Fruit fly (Drosophila melanogaster): ENCODE results near the gene CG15739.

Gene CG15739

DNA sequence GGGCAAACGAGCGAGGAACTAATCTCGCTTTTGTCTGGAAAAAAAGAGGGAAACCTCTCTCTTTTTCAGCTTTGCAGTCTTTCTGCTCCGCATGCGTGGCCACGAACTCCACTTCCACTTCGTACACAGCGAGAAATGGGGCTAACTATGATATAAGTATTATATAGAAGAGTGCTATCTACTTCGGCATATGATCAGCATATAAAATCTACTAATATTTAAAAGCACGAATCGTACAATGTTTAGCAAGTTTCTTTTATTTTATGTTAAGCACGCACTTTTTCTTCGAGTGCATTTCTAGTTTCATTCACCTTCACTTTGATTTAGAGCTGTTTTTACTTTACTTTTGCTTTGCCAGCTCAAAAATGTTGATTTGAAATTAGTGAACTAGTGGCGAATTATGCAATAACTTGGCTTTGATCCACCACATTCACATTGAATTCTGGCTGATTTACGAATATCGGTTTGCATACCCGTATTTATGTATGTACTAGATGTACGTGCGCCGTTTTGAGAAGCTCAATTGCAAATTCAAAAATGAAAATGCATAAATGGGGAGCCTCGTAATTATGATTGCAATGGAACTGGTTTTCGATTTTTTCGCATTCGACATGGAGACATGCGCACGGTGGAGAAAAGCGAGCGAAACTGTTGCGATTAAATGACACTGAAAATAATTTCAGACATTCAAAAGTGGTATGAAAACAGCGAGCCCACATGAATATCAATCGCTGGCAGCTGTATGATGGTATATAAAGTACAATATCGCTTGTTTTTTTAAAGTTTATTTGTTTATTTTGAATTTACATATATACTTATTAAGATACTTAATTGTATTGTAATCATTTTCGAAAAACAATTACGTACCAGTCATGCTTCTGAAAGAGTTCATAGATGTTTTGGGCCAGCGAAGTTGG, 15.3 kb upstream of the CG15739 start (continued):
- TF ChIP-seq CG8359 (GFP tag; optimal IDR thresholded peaks at IDR 0.05; ENCODE audit: borderline replicate concordance): peak; percentile 71
- peak; percentile 77 for TF ChIP-seq CG10979 (tag; optimal IDR thresholded peaks at IDR 0.05)
- peak; percentile 81 for TF ChIP-seq Camta (GFP tag; optimal IDR thresholded peaks at IDR 0.05)
- TF ChIP-seq HLH54F (GFP tag; optimal IDR thresholded peaks at IDR 0.05): peak; percentile 1
- peak; percentile 26 for TF ChIP-seq CG8089 (GFP tag; optimal IDR thresholded peaks at IDR 0.05)
- TF ChIP-seq p53 (GFP tag; optimal IDR thresholded peaks at IDR 0.05): no peak
- TF ChIP-seq sc (optimal IDR thresholded peaks at IDR 0.05): no peak
- TF ChIP-seq sc (GFP tag; optimal IDR thresholded peaks at IDR 0.05): peak; percentile 55
- TF ChIP-seq CG7839 (tag; optimal IDR thresholded peaks at IDR 0.05): peak; percentile 91
- peak; percentile 72 for TF ChIP-seq CoRest (tag; optimal IDR thresholded peaks at IDR 0.05)
- TF ChIP-seq ind (GFP tag; optimal IDR thresholded peaks at IDR 0.05): peak; percentile 61
- TF ChIP-seq fd3F (GFP tag; optimal IDR thresholded peaks at IDR 0.05): peak; percentile 23
- no peak for TF ChIP-seq cad (GFP tag; optimal IDR thresholded peaks at IDR 0.05)
- TF ChIP-seq CG4282 (GFP tag; optimal IDR thresholded peaks at IDR 0.05): no peak
- no peak for TF ChIP-seq fru (optimal IDR thresholded peaks at IDR 0.05)
- no peak for TF ChIP-seq CG1792 (GFP tag; optimal IDR thresholded peaks at IDR 0.05)
- peak; percentile 81 for TF ChIP-seq sob (GFP tag; IDR thresholded peaks at IDR 0.05)
- TF ChIP-seq ro (GFP tag; IDR thresholded peaks at IDR 0.05): no peak
- TF ChIP-seq hb (GFP tag; IDR thresholded peaks at IDR 0.05; ENCODE audit: partially characterized antibody): no peak
- no peak for TF ChIP-seq gfzf (GFP tag; optimal IDR thresholded peaks at IDR 0.05)
- peak; percentile 73 for TF ChIP-seq CG14667 (GFP tag; IDR thresholded peaks at IDR 0.05)
- peak; percentile 46 for TF ChIP-seq CG12942 (GFP tag; optimal IDR thresholded peaks at IDR 0.05)
- no peak for TF ChIP-seq stwl (tag; optimal IDR thresholded peaks at IDR 0.05)
- peak; percentile 98 for TF ChIP-seq sens (GFP tag)
- TF ChIP-seq Taf1 (GFP tag; IDR thresholded peaks at IDR 0.05): no peak; the same call in 1 of the 2 replicates
- TF ChIP-seq CG6654 (GFP tag; optimal IDR thresholded peaks at IDR 0.05): peak; percentile 12
- peak; percentile 82 for TF ChIP-seq pum (GFP tag; optimal IDR thresholded peaks at IDR 0.05)
- TF ChIP-seq bowl (GFP tag; IDR thresholded peaks at IDR 0.05): peak; percentile 36; the same call in 1 of the 2 replicates
- TF ChIP-seq Meics (GFP tag; optimal IDR thresholded peaks at IDR 0.05): peak; percentile 51
- TF ChIP-seq CG16779 (GFP tag; IDR thresholded peaks at IDR 0.05): no peak
- no peak for TF ChIP-seq emc (GFP tag; optimal IDR thresholded peaks at IDR 0.05)
- peak; percentile 46 for TF ChIP-seq CG1647 (GFP tag; optimal IDR thresholded peaks at IDR 0.05)
- peak; percentile 88 for TF ChIP-seq CG14014 (GFP tag; IDR thresholded peaks at IDR 0.05)
- peak; percentile 96 for TF ChIP-seq Drgx (GFP tag; IDR thresholded peaks at IDR 0.05)
- TF ChIP-seq sd (tag; optimal IDR thresholded peaks at IDR 0.05): no peak
- peak; percentile 82 for TF ChIP-seq CG17359 (tag; optimal IDR thresholded peaks at IDR 0.05)
- no peak for TF ChIP-seq mirr (GFP tag; optimal IDR thresholded peaks at IDR 0.05)
- no peak for TF ChIP-seq her (GFP tag; optimal IDR thresholded peaks at IDR 0.05)
- TF ChIP-seq Ada2b (GFP tag; IDR thresholded peaks at IDR 0.05): peak; percentile 71
- peak; percentile 84 for TF ChIP-seq CG32772 (GFP tag; IDR thresholded peaks at IDR 0.05)
- TF ChIP-seq Sry-β (GFP tag; optimal IDR thresholded peaks at IDR 0.05): no peak
- peak; percentile 34; the same call in 1 of the 2 replicates for TF ChIP-seq CG3847 (GFP tag; IDR thresholded peaks at IDR 0.05)
- TF ChIP-seq HHEX (GFP tag; optimal IDR thresholded peaks at IDR 0.05): peak; percentile 32
- TF ChIP-seq Stat92E (GFP tag; optimal IDR thresholded peaks at IDR 0.05): no peak
- TF ChIP-seq CG14441 (GFP tag; IDR thresholded peaks at IDR 0.05): peak; percentile 86
- 0 out of 2 replicates have a peak, but pooled peaks have one; percentile 44 for TF ChIP-seq aop (GFP tag; IDR thresholded peaks at IDR 0.05)
- peak; percentile 64 for TF ChIP-seq jumu (GFP tag; optimal IDR thresholded peaks at IDR 0.05)
- peak; percentile 39 to 57 for TF ChIP-seq chif (GFP tag; optimal IDR thresholded peaks at IDR 0.05)
- TF ChIP-seq CG13894 (tag; optimal IDR thresholded peaks at IDR 0.05): no peak
- TF ChIP-seq CG12659 (GFP tag; optimal IDR thresholded peaks at IDR 0.05): peak; percentile 64

All from whole organism, embryonic.